Fruit fly (Drosophila melanogaster) whole organism, prepupa: Measurements from ENCODE around the gene dao.

Experiments used
- Sox15 ChIP-seq: fragments of 200-800 bp; sonication (Bioruptor generic); optimal IDR thresholded peaks from 3 replicates; lab custom pipeline; 2016; ENCODE audit warnings: missing biosample characterization, missing genetic modification characterization
- cyc ChIP-seq: fragments of 200-800 bp; sonication (Bioruptor generic); optimal IDR thresholded peaks from 3 replicates; lab custom pipeline; 2016; ENCODE audit warnings: missing biosample characterization, missing genetic modification characterization

dm6 chr2L:15301841-15302240, 53.2 kb downstream of the dao start:
- no peak for TF ChIP-seq cyc (GFP tag; lab: Kevin White, UChicago)
- TF ChIP-seq Sox15 (GFP tag; lab: Kevin White, UChicago), result no peak
